Worm (Caenorhabditis elegans): Measurements from ENCODE around the gene fbxb-85.
A peak's percentile ranks its signal among the peaks of the same experiment; 100 is the strongest.

Gene fbxb-85

DNA sequence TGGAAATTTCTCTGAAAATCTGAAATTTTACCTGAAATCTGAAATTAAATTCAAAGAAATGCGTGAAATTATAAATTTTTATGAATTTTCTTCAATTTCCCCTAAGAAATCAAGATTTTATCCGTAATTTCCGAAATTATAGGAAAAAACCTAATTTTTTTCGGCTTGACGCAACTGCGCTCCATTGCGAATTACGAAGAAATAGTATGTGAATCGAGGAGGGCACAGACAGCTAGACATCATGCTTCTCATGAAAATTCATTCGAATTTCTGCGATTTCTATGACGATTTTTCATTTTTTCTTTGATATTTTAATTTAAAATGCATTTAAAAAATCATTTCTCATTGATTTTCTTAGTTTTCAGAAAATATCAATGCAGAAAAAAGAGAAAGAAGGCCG lies 33.2 kb upstream of the fbxb-85 start (continued):
- TF ChIP-seq nhr-25 (tag; optimal IDR thresholded peaks at IDR 0.05) (peak; percentile 58), alr-1 (tag; optimal IDR thresholded peaks at IDR 0.05) (no peak), fos-1 (tag; optimal IDR thresholded peaks at IDR 0.05) (no peak), lin-11 (tag; optimal IDR thresholded peaks at IDR 0.05) (no peak), ztf-1 (GFP tag; conservative IDR thresholded peaks at IDR 0.05) (no peak), F13H6.1 (tag; optimal IDR thresholded peaks at IDR 0.05) (peak; percentile 39), nhr-12 (tag; optimal IDR thresholded peaks at IDR 0.05) (no peak), skn-1 (tag; optimal IDR thresholded peaks at IDR 0.05) (no peak), ztf-11 (tag; optimal IDR thresholded peaks at IDR 0.05) (no peak), nhr-21 (tag; optimal IDR thresholded peaks at IDR 0.05) (peak; percentile 52), C34F6.9 (tag; optimal IDR thresholded peaks at IDR 0.05) (peak; percentile 86), lin-39 (tag; optimal IDR thresholded peaks at IDR 0.05) (no peak), ztf-4 (tag; optimal IDR thresholded peaks at IDR 0.05) (no peak), elt-3 (tag; optimal IDR thresholded peaks at IDR 0.05) (no peak), egl-27 (tag; optimal IDR thresholded peaks at IDR 0.05) (no peak), lsy-2 (tag; optimal IDR thresholded peaks at IDR 0.05) (peak; percentile 59 to 84), sma-9 (GFP tag; optimal IDR thresholded peaks at IDR 0.05) (no peak), sma-9 (tag; optimal IDR thresholded peaks at IDR 0.05) (no peak), nhr-129 (tag; optimal IDR thresholded peaks at IDR 0.05) (peak; percentile 34), unc-55 (GFP tag; optimal IDR thresholded peaks at IDR 0.05) (peak; percentile 82), unc-39 (tag; optimal IDR thresholded peaks at IDR 0.05) (no peak), ZK546.5 (tag; optimal IDR thresholded peaks at IDR 0.05) (no peak)

DNA sequence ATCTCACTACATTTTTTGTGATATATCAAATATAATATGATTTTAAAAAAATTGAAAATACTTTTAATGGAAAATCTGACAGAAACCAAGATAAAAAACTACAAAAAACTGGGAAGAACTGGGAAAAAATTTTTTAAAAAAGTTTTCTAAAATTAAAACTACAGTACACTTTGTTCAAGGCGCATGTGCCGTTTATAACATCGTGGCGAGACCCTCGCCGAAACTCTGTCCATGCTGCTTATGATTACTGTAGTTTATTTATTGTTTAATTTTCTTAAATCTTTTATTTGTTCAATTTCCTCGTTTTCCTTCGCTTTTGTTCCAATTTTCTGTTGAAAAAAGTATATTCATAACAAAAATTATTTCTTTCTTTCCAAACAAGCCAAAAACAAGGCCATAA lies 32.7 kb upstream of the fbxb-85 start, which contains the start of gene athp-1:
Gene athp-1 (plus strand): TSS at position 305 of the 400 bp plus-strand sequence.
- TF ChIP-seq F13H6.1 (tag; optimal IDR thresholded peaks at IDR 0.05) (no peak), nhr-12 (tag; optimal IDR thresholded peaks at IDR 0.05) (no peak), ama-1 (optimal IDR thresholded peaks at IDR 0.05) (no peak)

DNA sequence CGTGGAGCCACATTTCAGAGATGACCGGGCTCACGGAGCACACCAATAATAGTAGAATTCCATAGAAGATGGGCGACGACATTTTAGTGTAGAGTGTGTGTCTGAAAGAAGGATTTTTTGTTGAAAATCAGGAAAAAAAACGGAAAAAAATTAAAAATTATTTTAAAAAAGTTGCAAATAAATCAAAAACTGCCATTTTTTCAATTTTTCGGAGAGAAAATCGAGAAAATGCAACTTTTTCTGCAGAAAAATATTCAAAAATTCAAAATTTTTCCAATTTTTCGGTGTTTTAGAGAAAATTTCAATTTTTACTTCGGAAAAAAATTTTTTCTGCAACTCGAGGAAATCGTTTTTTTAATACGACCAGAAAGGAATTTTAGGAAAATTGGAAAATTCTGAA lies 31.3 kb upstream of the fbxb-85 start, which contains the start of gene C44B9.3:
Gene C44B9.3 (minus strand): TSS at position 101 of the 400 bp plus-strand sequence.
- TF ChIP-seq ztf-11 (tag; optimal IDR thresholded peaks at IDR 0.05) (no peak), sma-3 (GFP tag; optimal IDR thresholded peaks at IDR 0.05) (no peak), nhr-10 (tag; optimal IDR thresholded peaks at IDR 0.05) (no peak), ztf-1 (GFP tag; conservative IDR thresholded peaks at IDR 0.05) (no peak), lsy-2 (tag; optimal IDR thresholded peaks at IDR 0.05) (no peak), mab-5 (tag; optimal IDR thresholded peaks at IDR 0.05) (no peak), C34F6.9 (tag; optimal IDR thresholded peaks at IDR 0.05) (no peak), dmd-4 (tag; optimal IDR thresholded peaks at IDR 0.05) (no peak), crh-2 (tag; optimal IDR thresholded peaks at IDR 0.05) (no peak), blmp-1 (tag; optimal IDR thresholded peaks at IDR 0.05; ENCODE audit: insufficient read depth) (no peak), unc-55 (GFP tag; optimal IDR thresholded peaks at IDR 0.05) (no peak), F13H6.1 (tag; optimal IDR thresholded peaks at IDR 0.05) (no peak), nhr-6 (tag; optimal IDR thresholded peaks at IDR 0.05) (no peak), lin-13 (GFP tag; optimal IDR thresholded peaks at IDR 0.05) (no peak)

DNA sequence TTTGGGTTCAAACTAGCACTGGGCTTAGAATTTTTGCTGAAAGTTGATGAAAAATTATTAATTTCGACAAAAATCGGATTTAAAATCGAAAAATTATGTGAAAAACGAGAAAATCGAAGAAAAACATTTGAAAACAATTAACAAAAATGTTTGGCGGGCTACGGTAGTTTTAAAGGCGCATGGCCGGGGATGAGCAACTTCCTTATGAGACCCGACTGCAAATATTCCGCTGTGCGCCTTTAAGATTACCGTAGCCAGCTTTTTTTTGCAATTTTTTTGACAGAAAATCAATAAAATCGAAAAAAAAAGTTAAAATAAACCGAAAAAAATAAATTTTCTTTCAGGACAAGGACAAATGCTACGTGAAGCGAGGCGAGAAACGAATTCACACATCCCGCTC lies 28.8 kb upstream of the fbxb-85 start:
- TF ChIP-seq mbf-1 (tag; optimal IDR thresholded peaks at IDR 0.05) (no peak), mab-5 (tag; optimal IDR thresholded peaks at IDR 0.05) (no peak), nhr-23 (tag; optimal IDR thresholded peaks at IDR 0.05) (no peak), nhr-11 (tag; optimal IDR thresholded peaks at IDR 0.05) (no peak), peb-1 (tag; optimal IDR thresholded peaks at IDR 0.05) (no peak), F13H6.1 (tag; optimal IDR thresholded peaks at IDR 0.05) (no peak), ceh-16 (tag; optimal IDR thresholded peaks at IDR 0.05) (no peak)

DNA sequence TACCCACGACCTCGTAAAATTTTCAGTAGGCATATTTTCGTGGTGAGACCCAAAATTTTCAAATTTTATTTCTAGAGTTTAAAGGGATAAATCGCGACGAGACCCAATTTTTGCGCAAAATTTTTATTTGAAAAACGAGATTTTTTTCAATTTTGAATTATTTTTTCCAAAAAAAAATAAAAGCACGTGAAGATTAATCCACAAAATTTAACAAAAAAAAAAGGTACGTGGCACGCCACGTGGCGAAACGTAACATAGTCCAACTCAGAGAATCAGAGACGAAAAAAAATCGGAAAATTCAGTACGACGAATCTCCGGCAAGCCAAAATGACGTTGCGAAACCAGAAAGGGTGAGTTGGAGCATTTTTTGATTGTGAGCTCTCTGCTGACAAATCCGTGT lies 26.4 kb upstream of the fbxb-85 start, which contains the start of gene C44B9.2:
Gene C44B9.2 (plus strand): TSS at position 301 of the 400 bp plus-strand sequence.
- TF ChIP-seq unc-62 (GFP tag; optimal IDR thresholded peaks at IDR 0.05) (no peak), ZK546.5 (tag; optimal IDR thresholded peaks at IDR 0.05) (no peak), Y55F3AM.14 (GFP tag; optimal IDR thresholded peaks at IDR 0.05) (no peak), fos-1 (tag; optimal IDR thresholded peaks at IDR 0.05) (no peak), nhr-129 (tag; optimal IDR thresholded peaks at IDR 0.05) (no peak), lin-39 (tag; optimal IDR thresholded peaks at IDR 0.05) (no peak), crh-2 (tag; optimal IDR thresholded peaks at IDR 0.05) (no peak), alr-1 (tag; optimal IDR thresholded peaks at IDR 0.05) (no peak), nhr-6 (tag; optimal IDR thresholded peaks at IDR 0.05) (no peak), C34F6.9 (tag; optimal IDR thresholded peaks at IDR 0.05) (no peak), nhr-77 (tag; optimal IDR thresholded peaks at IDR 0.05) (no peak), elt-3 (tag; optimal IDR thresholded peaks at IDR 0.05) (no peak), mab-5 (tag; optimal IDR thresholded peaks at IDR 0.05) (no peak), nhr-237 (tag; optimal IDR thresholded peaks at IDR 0.05) (no peak), mdl-1 (tag; optimal IDR thresholded peaks at IDR 0.05) (no peak), unc-39 (tag; optimal IDR thresholded peaks at IDR 0.05) (no peak)
